Worm (Caenorhabditis elegans) whole organism, young adult: Measurements from ENCODE around the gene F22B7.9.
A peak's percentile ranks its signal among the peaks of the same experiment; 100 is the strongest.

ENCODE experiments used
- B0336.3 ChIP-seq: fragments of 200-800 bp; sonication (Bioruptor generic); IDR thresholded peaks from 2 replicates; pipeline ENCODE4 v1.3.6; 2022; ENCODE audit warnings: missing genetic modification characterization, missing compliant biosample characterization
- F22D6.2 ChIP-seq: sonication (generic microtip); optimal IDR thresholded peaks from 2 replicates; lab custom pipeline; 2016; ENCODE audit warnings: mild to moderate bottlenecking, missing genetic modification characterization, missing compliant biosample characterization
- F23B12.7 ChIP-seq: sonication (generic microtip); optimal IDR thresholded peaks from 2 replicates; lab custom pipeline; 2017; ENCODE audit warnings: missing genetic modification characterization, mild to moderate bottlenecking, missing compliant biosample characterization, antibody characterized with exemption, moderate library complexity; ENCODE audit not compliant: insufficient read depth
- F33H1.4 ChIP-seq: fragments of 200-800 bp; sonication (Bioruptor generic); IDR thresholded peaks from 2 replicates; pipeline ENCODE4 v1.3.6; 2022; ENCODE audit warnings: missing genetic modification reagents, missing genetic modification characterization, missing compliant biosample characterization
- F39B2.1 ChIP-seq: fragments of 200-800 bp; sonication (Bioruptor generic); IDR thresholded peaks from 2 replicates; pipeline ENCODE4 v1.3.6; 2022; ENCODE audit warnings: missing genetic modification reagents, missing genetic modification characterization, missing compliant biosample characterization
- F55B11.4 ChIP-seq: sonication (generic microtip); optimal IDR thresholded peaks from 2 replicates; lab custom pipeline; 2016; ENCODE audit warnings: missing compliant biosample characterization, missing genetic modification characterization, borderline replicate concordance; ENCODE audit not compliant: insufficient read depth
- F57A8.1 ChIP-seq: fragments of 200-800 bp; sonication (Bioruptor generic); optimal IDR thresholded peaks from 2 replicates; lab custom pipeline; 2018; ENCODE audit warnings: mild to moderate bottlenecking, missing genetic modification characterization, moderate library complexity, missing compliant biosample characterization
- F57C9.4 ChIP-seq: sonication (generic microtip); optimal IDR thresholded peaks from 2 replicates; lab custom pipeline; 2017; ENCODE audit warnings: mild to moderate bottlenecking, missing genetic modification characterization, missing compliant biosample characterization
- K12H6.12 ChIP-seq: fragments of 200-800 bp; sonication (Bioruptor generic); optimal IDR thresholded peaks from 2 replicates; lab custom pipeline; 2018; ENCODE audit warnings: mild to moderate bottlenecking, missing genetic modification characterization, missing compliant biosample characterization
- T26A5.8 ChIP-seq: sonication (generic microtip); optimal IDR thresholded peaks from 2 replicates; lab custom pipeline; 2016; ENCODE audit warnings: missing genetic modification characterization, missing compliant biosample characterization
- Y53G8AR.9 ChIP-seq: fragments of 200-800 bp; sonication (Bioruptor generic); conservative IDR thresholded peaks from 2 replicates; pipeline ENCODE4 v1.3.6; 2022; ENCODE audit warnings: missing genetic modification reagents, missing genetic modification characterization, missing compliant biosample characterization
- akir-1 ChIP-seq: fragments of 200-800 bp; sonication (Bioruptor generic); optimal IDR thresholded peaks from 2 replicates; lab custom pipeline; 2018; ENCODE audit warnings: mild to moderate bottlenecking, missing genetic modification characterization, moderate library complexity, missing compliant biosample characterization
- attf-3 ChIP-seq: fragments of 200-800 bp; sonication (Bioruptor generic); conservative IDR thresholded peaks from 2 replicates; pipeline ENCODE4 v1.3.6; 2022; ENCODE audit warnings: missing genetic modification reagents, missing genetic modification characterization, missing compliant biosample characterization
- ceh-79 ChIP-seq: sonication (generic microtip); optimal IDR thresholded peaks from 2 replicates; lab custom pipeline; 2017; ENCODE audit warnings: mild to moderate bottlenecking, missing genetic modification characterization, missing compliant biosample characterization
- chd-7 ChIP-seq: sonication (generic microtip); optimal IDR thresholded peaks from 2 replicates; lab custom pipeline; 2016; ENCODE audit warnings: mild to moderate bottlenecking, missing genetic modification characterization, moderate library complexity, missing compliant biosample characterization
- dox-1 ChIP-seq: fragments of 200-800 bp; sonication (Bioruptor generic); IDR thresholded peaks from 2 replicates; pipeline ENCODE4 v1.3.6; 2022; ENCODE audit warnings: missing genetic modification reagents, missing genetic modification characterization, missing compliant biosample characterization
- dpff-1 ChIP-seq: sonication (generic microtip); optimal IDR thresholded peaks from 2 replicates; lab custom pipeline; 2017; ENCODE audit warnings: mild to moderate bottlenecking, missing genetic modification characterization, missing compliant biosample characterization
- dpl-1 ChIP-seq: fragments of 150-350 bp; optimal IDR thresholded peaks from 2 replicates; lab custom pipeline; 2014; ENCODE audit warnings: missing biosample characterization, missing genetic modification reagents, missing genetic modification characterization
- efl-1 ChIP-seq: fragments of 150-350 bp; optimal IDR thresholded peaks from 2 replicates; lab custom pipeline; 2014; ENCODE audit warnings: missing biosample characterization, missing genetic modification reagents, missing genetic modification characterization
- gei-17 ChIP-seq: fragments of 200-800 bp; sonication (Bioruptor generic); optimal IDR thresholded peaks from 2 replicates; lab custom pipeline; 2018; ENCODE audit warnings: mild to moderate bottlenecking, missing genetic modification characterization, missing compliant biosample characterization
- hsf-1 ChIP-seq: fragments of 200-800 bp; sonication (Bioruptor generic); IDR thresholded peaks from 2 replicates; pipeline ENCODE4 v1.3.6; 2022; ENCODE audit warnings: missing genetic modification reagents, missing genetic modification characterization, missing compliant biosample characterization
- lin-26 ChIP-seq: fragments of 200-800 bp; sonication (Bioruptor generic); IDR thresholded peaks from 2 replicates; pipeline ENCODE4 v1.3.6; 2022; ENCODE audit warnings: missing genetic modification reagents, missing genetic modification characterization, missing compliant biosample characterization
- lin-35 ChIP-seq, 3 experiments: fragments of 150-350 bp in 2 of 3; sonication (generic microtip) in 1 of 3; optimal IDR thresholded peaks; 2 replicates each; lab custom pipeline; 2014 to 2018; ENCODE audit warnings: missing biosample characterization in 3 of 3, missing genetic modification characterization in 3 of 3, missing genetic modification reagents in 3 of 3
- madf-8 ChIP-seq: fragments of 200-800 bp; sonication (Bioruptor generic); conservative IDR thresholded peaks from 2 replicates; pipeline ENCODE4 v1.3.6; 2022; ENCODE audit warnings: missing genetic modification reagents, missing genetic modification characterization, missing compliant biosample characterization
- nfya-1 ChIP-seq: sonication (generic microtip); optimal IDR thresholded peaks from 2 replicates; lab custom pipeline; 2017; ENCODE audit warnings: antibody characterized with exemption, missing compliant biosample characterization, missing genetic modification characterization, borderline replicate concordance; ENCODE audit not compliant: insufficient read depth
- nfya-2 ChIP-seq: fragments of 200-800 bp; sonication (Bioruptor generic); IDR thresholded peaks from 2 replicates; pipeline ENCODE4 v1.3.6; 2022; ENCODE audit warnings: missing genetic modification reagents, missing genetic modification characterization, missing compliant biosample characterization
- nhr-120 ChIP-seq: fragments of 200-800 bp; sonication (Bioruptor generic); IDR thresholded peaks from 2 replicates; pipeline ENCODE4 v1.3.6; 2022; ENCODE audit warnings: missing genetic modification characterization, missing compliant biosample characterization
- nhr-179 ChIP-seq: sonication (generic microtip); optimal IDR thresholded peaks from 2 replicates; lab custom pipeline; 2016; ENCODE audit warnings: mild to moderate bottlenecking, missing genetic modification characterization, missing compliant biosample characterization
- rcor-1 ChIP-seq: fragments of 200-800 bp; sonication (Bioruptor generic); IDR thresholded peaks from 2 replicates; pipeline ENCODE4 v1.3.6; 2022; ENCODE audit warnings: missing genetic modification reagents, missing genetic modification characterization, missing compliant biosample characterization
- rec-8 ChIP-seq, 2 experiments: sonication (generic microtip); optimal IDR thresholded peaks; 2 replicates each; lab custom pipeline; 2016; ENCODE audit warnings: mild to moderate bottlenecking in 2 of 2, missing genetic modification characterization in 2 of 2, missing genetic modification reagents in 2 of 2, missing genotype in 2 of 2, missing biosample characterization in 1 of 2, missing compliant biosample characterization in 1 of 2, moderate library complexity in 1 of 2
- rpc-1 ChIP-seq, 2 experiments: fragments of 150-350 bp in 1 of 2; sonication (generic microtip) in 1 of 2; optimal IDR thresholded peaks; 2 replicates each; lab custom pipeline; 2014 to 2018; ENCODE audit warnings: missing biosample characterization in 1 of 2, missing genetic modification characterization in 1 of 2, missing genetic modification reagents in 1 of 2, missing genotype in 1 of 2
- snpc-1.1 ChIP-seq: sonication (generic microtip); optimal IDR thresholded peaks from 2 replicates; lab custom pipeline; 2017; ENCODE audit warnings: missing genetic modification characterization, mild to moderate bottlenecking, missing compliant biosample characterization, antibody characterized with exemption, moderate library complexity, missing genotype, missing genetic modification reagents; ENCODE audit not compliant: insufficient read depth
- snpc-1.3 ChIP-seq: sonication (generic microtip); optimal IDR thresholded peaks from 2 replicates; lab custom pipeline; 2017; ENCODE audit warnings: missing genetic modification characterization, mild to moderate bottlenecking, missing compliant biosample characterization, antibody characterized with exemption, moderate library complexity, missing genotype, missing genetic modification reagents; ENCODE audit not compliant: insufficient read depth
- tlf-1 ChIP-seq: fragments of 200-800 bp; sonication (Bioruptor generic); optimal IDR thresholded peaks from 2 replicates; lab custom pipeline; 2018; ENCODE audit warnings: mild to moderate bottlenecking, missing genetic modification characterization, missing compliant biosample characterization
- xnd-1 ChIP-seq: sonication (generic microtip); optimal IDR thresholded peaks from 2 replicates; lab custom pipeline; 2016; ENCODE audit warnings: missing genotype, missing genetic modification reagents, missing genetic modification characterization, missing compliant biosample characterization
- ztf-22 ChIP-seq: fragments of 200-800 bp; sonication (Bioruptor generic); optimal IDR thresholded peaks from 2 replicates; lab custom pipeline; 2018; ENCODE audit warnings: mild to moderate bottlenecking, missing genetic modification characterization, moderate library complexity, missing compliant biosample characterization

Gene F22B7.9

DNA sequence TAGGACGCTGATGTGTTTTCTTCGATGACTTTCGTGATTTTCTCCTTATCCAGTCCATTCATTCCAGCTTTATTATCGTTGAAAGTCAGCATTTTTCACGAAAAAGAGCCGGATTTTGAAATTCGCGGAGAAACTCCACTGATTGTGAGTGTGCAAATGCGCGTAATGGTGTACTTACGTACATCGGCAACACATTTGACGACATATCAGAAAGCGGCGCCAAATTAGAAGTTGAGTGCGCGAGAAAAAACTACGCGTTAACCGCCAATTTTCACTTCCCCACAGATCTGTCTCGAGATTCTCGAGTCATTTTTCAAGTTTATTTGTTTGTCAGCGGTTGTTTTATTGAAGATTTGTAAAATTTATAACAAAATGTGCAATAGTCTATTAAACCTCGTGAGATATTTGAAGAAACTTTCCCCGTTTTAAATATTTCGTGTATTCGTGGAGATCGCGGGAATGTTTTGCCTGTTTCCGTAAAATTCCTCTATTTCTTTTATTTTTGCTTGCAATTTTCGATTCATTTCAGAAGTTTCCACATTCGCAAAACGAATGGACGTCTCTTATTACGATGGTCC, 25.2 kb downstream of the F22B7.9 start, which contains the start of the genes polk-1 and gpr-1 (continued):
- TF ChIP-seq dpff-1 (tag; lab: Kevin White, UChicago) (no peak), snpc-1.1 (no peak), madf-8 (peak; percentile 87), F33H1.4 (GFP tag; lab: Robert Waterston, UW) (peak; percentile 69), Y53G8AR.9 (GFP tag; lab: Robert Waterston, UW) (no peak), ceh-79 (tag; lab: Kevin White, UChicago) (no peak), xnd-1 (tag; lab: Kevin White, UChicago) (peak; percentile 70), lin-35 (GFP tag; optimal IDR thresholded peaks at IDR 0.05; lab: Kevin White, UChicago) (peak in 1 of 3 experiments; percentile 65)

DNA sequence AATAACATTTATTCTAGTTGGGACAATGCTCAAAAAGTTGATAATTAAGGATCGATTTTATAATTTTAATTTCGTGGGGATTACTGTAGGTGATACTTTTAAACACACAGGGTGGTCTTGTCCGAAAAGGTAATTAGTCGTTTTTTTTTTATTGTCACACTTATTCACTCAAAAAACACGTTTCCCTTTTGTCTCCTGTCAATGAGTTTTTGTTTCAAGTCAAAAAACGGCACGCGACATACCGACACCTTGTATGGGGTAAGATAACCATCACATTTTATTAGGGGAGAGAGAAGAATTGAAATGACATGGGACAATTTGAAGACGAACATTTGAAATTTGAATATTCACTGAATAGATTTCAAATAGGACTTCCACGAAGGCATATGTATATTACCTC, 28.6 kb downstream of the F22B7.9 start:
- TF ChIP-seq attf-3 (GFP tag; lab: Robert Waterston, UW): no peak
- TF ChIP-seq K12H6.12 (tag; lab: Kevin White, UChicago): no peak
- no peak for TF ChIP-seq ztf-22 (GFP tag; lab: Kevin White, UChicago)
- TF ChIP-seq tlf-1 (GFP tag; lab: Kevin White, UChicago): no peak
- TF ChIP-seq hsf-1 (GFP tag; lab: Robert Waterston, UW): no peak
- no peak for TF ChIP-seq F23B12.7
- no peak for TF ChIP-seq nfya-2 (GFP tag; lab: Robert Waterston, UW)
- TF ChIP-seq rcor-1 (GFP tag; lab: Robert Waterston, UW): no peak
- TF ChIP-seq F55B11.4 (tag; lab: Kevin White, UChicago): no peak
- no peak for TF ChIP-seq gei-17
- TF ChIP-seq B0336.3: no peak
- TF ChIP-seq, all 124 proteins: peak for 0

DNA sequence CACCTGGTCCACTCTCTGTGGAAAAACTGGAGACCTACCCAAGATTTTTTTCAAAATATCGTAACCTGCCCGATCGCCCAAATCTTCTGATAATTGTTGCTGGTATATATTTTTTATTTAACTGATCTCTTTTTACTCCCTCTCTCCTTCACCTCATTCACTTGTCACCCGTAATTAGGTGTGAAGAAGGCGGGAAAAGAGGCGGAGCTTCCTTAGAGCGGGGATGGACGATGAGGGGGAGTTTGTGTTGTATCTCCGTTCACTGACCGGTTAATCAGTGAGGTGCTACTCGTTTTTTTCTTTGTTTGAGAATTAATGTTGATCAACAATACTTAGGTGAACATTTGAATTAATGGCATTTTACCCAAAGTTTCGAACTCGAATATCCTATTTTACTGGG, 31.3 kb downstream of the F22B7.9 start, which contains the start of gene ceh-16:
ceh-16 (plus strand) TSS at position 301 of the 400 bp plus-strand sequence.
- TF ChIP-seq lin-26 (no peak), dpl-1 (GFP tag; lab: Kevin White, UChicago) (no peak), F22D6.2 (tag; lab: Kevin White, UChicago) (no peak), rec-8 (tag; optimal IDR thresholded peaks at IDR 0.05; lab: Kevin White, UChicago) (no peak), F57C9.4 (tag; lab: Kevin White, UChicago) (no peak), dox-1 (no peak), nhr-179 (tag; lab: Kevin White, UChicago) (no peak), F39B2.1 (GFP tag; lab: Robert Waterston, UW) (no peak)

DNA sequence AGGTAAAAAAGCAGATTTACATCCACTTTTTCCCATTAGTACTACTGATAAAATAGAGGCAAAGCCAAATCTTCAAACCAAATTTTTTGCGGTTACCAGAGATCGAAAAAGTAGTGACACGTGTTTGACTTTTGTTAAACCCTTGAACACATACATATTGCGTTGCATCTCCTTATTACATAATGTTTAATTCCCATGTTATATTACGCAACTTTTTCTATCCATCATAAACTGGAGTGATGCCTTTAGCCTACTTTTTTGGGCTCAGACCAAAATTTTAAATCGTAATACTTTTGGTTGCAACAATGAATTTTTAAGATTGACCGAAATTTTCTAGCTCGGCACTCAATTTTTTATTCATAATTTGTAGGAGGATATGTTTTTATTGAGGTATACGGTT, 31.7 kb downstream of the F22B7.9 start:
- no peak for TF ChIP-seq chd-7
- no peak for TF ChIP-seq T26A5.8 (tag; lab: Kevin White, UChicago)
- no peak for TF ChIP-seq nfya-1 (tag; lab: Kevin White, UChicago)
- no peak for TF ChIP-seq akir-1
- TF ChIP-seq rpc-1 (optimal IDR thresholded peaks at IDR 0.05; lab: Kevin White, UChicago): no peak
- no peak for TF ChIP-seq rpc-1 (tag; optimal IDR thresholded peaks at IDR 0.05; lab: Kevin White, UChicago)
- TF ChIP-seq ztf-22 (GFP tag; lab: Kevin White, UChicago): no peak
- TF ChIP-seq efl-1 (GFP tag; lab: Kevin White, UChicago): no peak
- TF ChIP-seq nhr-120 (GFP tag; lab: Robert Waterston, UW): no peak
- no peak for TF ChIP-seq lin-26
- TF ChIP-seq snpc-1.3 (tag; lab: Kevin White, UChicago): no peak
- TF ChIP-seq F57A8.1 (GFP tag; lab: Kevin White, UChicago): no peak
- TF ChIP-seq F22D6.2 (tag; lab: Kevin White, UChicago): no peak
